Fruit fly (Drosophila melanogaster) whole organism, wandering third instar larva: ENCODE measurements around the gene Nrt.

ENCODE experiments used
- CG9705 ChIP-seq: fragments of 200-800 bp; sonication (Bioruptor generic); optimal IDR thresholded peaks from 2 replicates; lab custom pipeline; 2018; ENCODE audit warnings: missing biosample characterization, mild to moderate bottlenecking, missing genetic modification characterization
- HLH106 ChIP-seq: fragments of 200-800 bp; optimal IDR thresholded peaks from 3 replicates; lab custom pipeline; 2019; ENCODE audit warnings: missing biosample characterization, mild to moderate bottlenecking, missing genetic modification characterization, moderate library complexity
- Hr83 ChIP-seq: fragments of 200-300 bp; sonication (Bioruptor generic); optimal IDR thresholded peaks from 2 replicates; lab custom pipeline; 2016; ENCODE audit warnings: missing biosample characterization, mild to moderate bottlenecking, missing genetic modification characterization, moderate library complexity; ENCODE audit not compliant: poor library complexity, severe bottlenecking
- Jra ChIP-seq: sonication (Bioruptor generic); optimal IDR thresholded peaks from 2 replicates; lab custom pipeline; 2016; ENCODE audit warnings: missing biosample characterization, missing genetic modification characterization
- Myc ChIP-seq: fragments of >200 bp; optimal IDR thresholded peaks from 2 replicates; lab custom pipeline; 2017
- N ChIP-seq: fragments of >200 bp; optimal IDR thresholded peaks from 2 replicates; lab custom pipeline; 2018; ENCODE audit warnings: missing biosample characterization, missing external identifiers, missing genetic modification characterization
- OdsH ChIP-seq: fragments of 200-800 bp; sonication (Bioruptor generic); optimal IDR thresholded peaks from 2 replicates; lab custom pipeline; 2016; ENCODE audit warnings: missing biosample characterization, mild to moderate bottlenecking, missing genetic modification characterization
- Rel ChIP-seq, 2 experiments: fragments of 200-800 bp; sonication (Bioruptor generic) in 1 of 2; optimal IDR thresholded peaks; 2 replicates in 1 of 2; 3 replicates in 1 of 2; lab custom pipeline; 2016 to 2019; ENCODE audit warnings: mild to moderate bottlenecking in 2 of 2, missing biosample characterization in 2 of 2, missing genetic modification characterization in 2 of 2, moderate library complexity in 1 of 2
- dl ChIP-seq, 2 experiments: fragments of 175-275, 200-275 bp in 1 of 2; fragments of 200-275 bp in 1 of 2; sonication (Bioruptor generic); optimal IDR thresholded peaks; lab custom pipeline; 2018; ENCODE audit warnings: mild to moderate bottlenecking in 2 of 2, missing biosample characterization in 2 of 2, missing genetic modification characterization in 2 of 2, moderate library complexity in 2 of 2; ENCODE audit not compliant: partially characterized antibody in 2 of 2, insufficient read depth in 1 of 2
- dmrt93B ChIP-seq: fragments of 200-800 bp; sonication (Bioruptor generic); optimal IDR thresholded peaks from 2 replicates; lab custom pipeline; 2018; ENCODE audit warnings: missing biosample characterization, mild to moderate bottlenecking, missing genetic modification characterization
- dsf ChIP-seq: sonication (Bioruptor generic); optimal IDR thresholded peaks from 2 replicates; lab custom pipeline; 2016; ENCODE audit warnings: missing biosample characterization, missing genetic modification characterization, borderline replicate concordance
- h ChIP-seq: fragments of 200-800 bp; sonication (Bioruptor generic); optimal IDR thresholded peaks from 3 replicates; lab custom pipeline; 2016; ENCODE audit warnings: missing biosample characterization, mild to moderate bottlenecking, missing genetic modification characterization
- lola ChIP-seq: fragments of >200 bp; optimal IDR thresholded peaks from 2 replicates; lab custom pipeline; 2017; ENCODE audit warnings: missing biosample characterization, missing genetic modification characterization
- sage ChIP-seq: fragments of 200-800 bp; sonication (Bioruptor generic); optimal IDR thresholded peaks from 2 replicates; lab custom pipeline; 2016; ENCODE audit warnings: missing biosample characterization, mild to moderate bottlenecking, missing genetic modification characterization
- sv ChIP-seq: fragments of 200-800 bp; sonication (Bioruptor generic); optimal IDR thresholded peaks from 3 replicates; lab custom pipeline; 2016; ENCODE audit warnings: missing biosample characterization, missing genetic modification characterization
- woc ChIP-seq: sonication (Bioruptor generic); optimal IDR thresholded peaks from 2 replicates; lab custom pipeline; 2016; ENCODE audit warnings: missing biosample characterization, mild to moderate bottlenecking, missing genetic modification characterization

The Nrt gene

DNA sequence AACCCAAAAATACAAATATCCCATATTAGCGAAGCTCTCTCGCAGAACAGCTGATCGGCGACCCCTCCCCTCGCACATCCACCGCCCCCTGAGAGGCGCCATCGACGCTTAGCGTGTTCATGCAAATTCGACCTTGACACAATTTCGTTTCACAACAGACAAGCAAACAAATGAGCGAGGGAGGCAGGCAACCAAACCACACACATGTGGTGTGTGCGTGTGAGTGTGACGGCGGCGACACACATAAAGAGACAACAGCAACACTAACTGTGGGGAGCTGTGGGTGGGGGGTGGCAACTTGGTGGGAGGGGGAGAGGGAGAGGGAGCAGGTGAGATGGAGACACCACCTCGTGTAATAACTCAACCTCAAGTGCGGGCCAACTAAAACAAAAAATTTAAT, 58.9 kb downstream of the Nrt start:
- TF ChIP-seq OdsH (GFP tag; lab: Kevin White, UChicago) (no peak), Jra (GFP tag; lab: Kevin White, UChicago) (no peak), Rel (GFP tag; optimal IDR thresholded peaks at IDR 0.05; lab: Kevin White, UChicago) (no peak), Rel (tag; optimal IDR thresholded peaks at IDR 0.05; lab: Kevin White, UChicago) (no peak), HLH106 (no peak), h (no peak), dl (GFP tag; optimal IDR thresholded peaks at IDR 0.05; lab: Kevin White, UChicago; ENCODE audit: insufficient read depth in 1 of 2, partially characterized antibody in 2 of 2) (no peak), dsf (GFP tag; lab: Kevin White, UChicago) (no peak), Myc (no peak), dmrt93B (no peak), Hr83 (GFP tag; lab: Kevin White, UChicago) (no peak), lola (no peak)

DNA sequence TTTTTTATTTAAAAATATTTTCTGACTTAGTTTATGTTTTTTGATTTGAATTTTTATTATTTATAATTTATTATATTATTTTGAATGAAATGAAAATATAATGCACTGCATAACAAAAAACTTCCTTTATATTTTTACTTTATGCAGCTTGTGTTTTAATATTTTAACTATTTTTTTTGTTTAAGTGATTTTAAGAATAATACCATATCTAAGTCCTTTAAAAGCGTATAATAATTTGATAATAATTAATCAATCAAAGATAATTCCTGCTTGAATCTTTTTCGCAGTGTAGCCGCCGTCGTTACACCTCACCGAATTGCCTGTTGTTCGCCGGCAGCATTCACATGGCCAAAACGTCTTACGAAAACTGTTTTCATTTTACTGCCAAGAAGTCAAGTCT, 59.3 kb downstream of the Nrt start:
- no peak for TF ChIP-seq sage
- no peak for TF ChIP-seq Jra (GFP tag; lab: Kevin White, UChicago)
- TF ChIP-seq dmrt93B, result no peak
- TF ChIP-seq sv (GFP tag; lab: Kevin White, UChicago), result no peak
- no peak for TF ChIP-seq lola
- TF ChIP-seq N (GFP tag; lab: Kevin White, UChicago), result no peak
- TF ChIP-seq CG9705 (GFP tag; lab: Kevin White, UChicago), result no peak
- TF ChIP-seq woc (GFP tag; lab: Kevin White, UChicago), result no peak
- no peak for TF ChIP-seq Myc
